Worm (Caenorhabditis elegans): ENCODE results near the gene F25G6.1.

- no peak for TF ChIP-seq lsy-2 (tag; optimal IDR thresholded peaks at IDR 0.05)
- TF ChIP-seq mxl-3 (GFP tag; optimal IDR thresholded peaks at IDR 0.05): no peak
- no peak for TF ChIP-seq ztf-11 (tag; optimal IDR thresholded peaks at IDR 0.05)
- no peak for TF ChIP-seq daf-8 (GFP tag; IDR thresholded peaks at IDR 0.05)
- TF ChIP-seq nhr-77 (tag; optimal IDR thresholded peaks at IDR 0.05): no peak
- TF ChIP-seq snpc-1.2 (GFP tag; IDR thresholded peaks at IDR 0.05): no peak
- TF ChIP-seq jun-1 (tag; optimal IDR thresholded peaks at IDR 0.05): no peak
- no peak for TF ChIP-seq nhr-76 (tag; optimal IDR thresholded peaks at IDR 0.05)
- TF ChIP-seq daf-12 (tag; optimal IDR thresholded peaks at IDR 0.05): no peak
Observed at ce11 chrV:8537031-8537430, 37.8 kb upstream of the F25G6.1 start, which contains the start of gene otpl-4.
